Fruit fly (Drosophila melanogaster): ENCODE results near the gene CG9044.

DNA sequence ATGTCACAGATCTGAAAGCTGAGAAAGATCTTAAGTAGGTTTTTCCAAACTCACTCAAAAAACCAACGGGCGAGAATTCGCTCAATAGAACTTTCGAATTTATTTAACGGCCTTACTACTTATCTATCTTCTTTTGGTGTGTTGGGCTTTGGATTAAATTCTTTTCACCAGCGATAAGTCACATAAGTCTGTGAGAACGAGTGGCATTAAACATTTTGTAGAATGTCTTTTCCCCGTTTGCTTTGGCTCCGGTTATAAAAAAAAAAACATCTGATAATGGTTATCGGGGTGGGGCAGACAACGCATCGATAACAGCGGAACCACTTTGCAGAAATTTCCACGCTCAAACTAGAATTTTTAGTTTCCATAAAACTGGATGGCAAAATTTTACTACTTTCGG is 26.4 kb downstream of the CG9044 start:
- no peak for TF ChIP-seq CG8478 (optimal IDR thresholded peaks at IDR 0.05)
- no peak for TF ChIP-seq CTCF (optimal IDR thresholded peaks at IDR 0.05)

Data from S2 (cell line).